Fruit fly (Drosophila melanogaster) whole organism, prepupa: ENCODE data around the gene CG1647.

Experiments used
- CG10631 ChIP-seq: fragments of 200-800 bp; sonication (Bioruptor generic); optimal IDR thresholded peaks from 2 replicates; lab custom pipeline; 2016; ENCODE audit warnings: missing biosample characterization, missing genetic modification characterization
- CG10669 ChIP-seq: fragments of 200-800 bp; sonication (Bioruptor generic); optimal IDR thresholded peaks from 3 replicates; lab custom pipeline; 2018; ENCODE audit warnings: missing biosample characterization, mild to moderate bottlenecking, missing genetic modification characterization, moderate library complexity
- CG11294 ChIP-seq: fragments of 200-800 bp; sonication (Bioruptor generic); IDR thresholded peaks from 2 replicates; pipeline ENCODE4 v1.3.6; 2022; ENCODE audit warnings: missing biosample characterization, missing genetic modification characterization
- CG11762 ChIP-seq: fragments of 200-800 bp; sonication (Bioruptor generic); optimal IDR thresholded peaks from 3 replicates; lab custom pipeline; 2016; ENCODE audit warnings: missing biosample characterization, missing genetic modification characterization; ENCODE audit not compliant: insufficient read depth
- CG11902 ChIP-seq: fragments of 200-800 bp; sonication (Bioruptor generic); optimal IDR thresholded peaks from 3 replicates; lab custom pipeline; 2016; ENCODE audit warnings: missing biosample characterization, missing genetic modification characterization
- CG15336 ChIP-seq: fragments of 200-800 bp; sonication (Bioruptor generic); IDR thresholded peaks from 2 replicates; pipeline ENCODE4 v1.3.6; 2022; ENCODE audit warnings: missing biosample characterization, missing genetic modification characterization
- CG1621 ChIP-seq: fragments of 200-800 bp; sonication (Bioruptor generic); optimal IDR thresholded peaks from 3 replicates; lab custom pipeline; 2018; ENCODE audit warnings: missing biosample characterization, mild to moderate bottlenecking, missing genetic modification characterization
- CG16779 ChIP-seq: fragments of 200-800 bp; sonication (Bioruptor generic); optimal IDR thresholded peaks from 3 replicates; lab custom pipeline; 2017; ENCODE audit warnings: missing biosample characterization, mild to moderate bottlenecking, missing genetic modification characterization
- CG3032 ChIP-seq: fragments of 200-800 bp; optimal IDR thresholded peaks from 2 replicates; lab custom pipeline; 2019; ENCODE audit warnings: missing biosample characterization, mild to moderate bottlenecking, missing genetic modification characterization, moderate library complexity
- CG31627 ChIP-seq: fragments of 200-800 bp; sonication (Bioruptor generic); optimal IDR thresholded peaks from 3 replicates; lab custom pipeline; 2016; ENCODE audit warnings: missing biosample characterization, missing genetic modification characterization
- CG32006 ChIP-seq: fragments of 200-800 bp; sonication (Bioruptor generic); optimal IDR thresholded peaks from 3 replicates; lab custom pipeline; 2017; ENCODE audit warnings: missing biosample characterization, mild to moderate bottlenecking, missing genetic modification characterization
- CG4318 ChIP-seq: fragments of 200-800 bp; sonication (Bioruptor generic); optimal IDR thresholded peaks from 3 replicates; lab custom pipeline; 2017; ENCODE audit warnings: missing biosample characterization, mild to moderate bottlenecking, missing genetic modification characterization
- CG6276 ChIP-seq: fragments of 200-800 bp; sonication (Bioruptor generic); optimal IDR thresholded peaks from 2 replicates; lab custom pipeline; 2017; ENCODE audit warnings: missing biosample characterization, mild to moderate bottlenecking, missing genetic modification characterization
- CG6854 ChIP-seq: fragments of 200-800 bp; sonication (Bioruptor generic); optimal IDR thresholded peaks from 2 replicates; lab custom pipeline; 2017; ENCODE audit warnings: missing biosample characterization, mild to moderate bottlenecking, missing genetic modification characterization
- CG8319 ChIP-seq: fragments of 200-800 bp; sonication (Bioruptor generic); optimal IDR thresholded peaks from 3 replicates; lab custom pipeline; 2016; ENCODE audit warnings: missing biosample characterization, missing genetic modification characterization
- CG9139 ChIP-seq: fragments of 200-800 bp; sonication (Bioruptor generic); optimal IDR thresholded peaks from 3 replicates; lab custom pipeline; 2017; ENCODE audit warnings: missing biosample characterization, mild to moderate bottlenecking, missing genetic modification characterization
- Eip75B ChIP-seq: fragments of 200-800 bp; sonication (Bioruptor generic); optimal IDR thresholded peaks from 3 replicates; lab custom pipeline; 2016; ENCODE audit warnings: missing biosample characterization, missing genetic modification characterization
- Eip78C ChIP-seq: fragments of 200-800 bp; sonication (Bioruptor generic); peaks from one replicate; lab custom pipeline; 2016; ENCODE audit warnings: missing biosample characterization, missing genetic modification characterization
- Eip93F ChIP-seq: fragments of 200-800 bp; sonication (Bioruptor generic); optimal IDR thresholded peaks from 2 replicates; lab custom pipeline; 2016; ENCODE audit warnings: missing biosample characterization, mild to moderate bottlenecking, missing genetic modification characterization
- Ets21C ChIP-seq: fragments of 200-800 bp; sonication (Bioruptor generic); optimal IDR thresholded peaks from 3 replicates; lab custom pipeline; 2016; ENCODE audit warnings: missing biosample characterization, missing genetic modification characterization
- Gug ChIP-seq: fragments of 200-800 bp; sonication (Bioruptor generic); IDR thresholded peaks from 2 replicates; pipeline ENCODE4 v1.3.6; 2022; ENCODE audit warnings: missing biosample characterization, missing genetic modification characterization
- Hr38 ChIP-seq: sonication (Bioruptor generic); optimal IDR thresholded peaks from 2 replicates; lab custom pipeline; 2016; ENCODE audit warnings: missing biosample characterization, missing genetic modification characterization
- Hr39 ChIP-seq: fragments of 200-800 bp; sonication (Bioruptor generic); optimal IDR thresholded peaks from 2 replicates; lab custom pipeline; 2016; ENCODE audit warnings: missing biosample characterization, missing genetic modification characterization
- Lpt ChIP-seq: fragments of 200-800 bp; sonication (Bioruptor generic); optimal IDR thresholded peaks from 3 replicates; lab custom pipeline; 2016; ENCODE audit warnings: missing biosample characterization, missing genetic modification characterization
- OdsH ChIP-seq: fragments of 200-800 bp; sonication (Bioruptor generic); optimal IDR thresholded peaks from 3 replicates; lab custom pipeline; 2016; ENCODE audit warnings: missing biosample characterization, missing genetic modification characterization
- Smox ChIP-seq: fragments of 200-800 bp; sonication (Bioruptor generic); optimal IDR thresholded peaks from 3 replicates; lab custom pipeline; 2016; ENCODE audit warnings: missing biosample characterization, missing genetic modification characterization
- Sox14 ChIP-seq: fragments of 200-800 bp; sonication (Bioruptor generic); optimal IDR thresholded peaks from 3 replicates; lab custom pipeline; 2016; ENCODE audit warnings: missing biosample characterization, missing genetic modification characterization
- achi ChIP-seq: fragments of 200-800 bp; sonication (Bioruptor generic); optimal IDR thresholded peaks from 3 replicates; lab custom pipeline; 2016; ENCODE audit warnings: missing biosample characterization, missing genetic modification characterization
- acj6 ChIP-seq: fragments of 200-800 bp; sonication (Bioruptor generic); optimal IDR thresholded peaks from 3 replicates; lab custom pipeline; 2016; ENCODE audit warnings: missing biosample characterization, missing genetic modification characterization
- dac ChIP-seq: fragments of 200-800 bp; sonication (Bioruptor generic); optimal IDR thresholded peaks from 2 replicates; lab custom pipeline; 2017; ENCODE audit warnings: missing biosample characterization, mild to moderate bottlenecking, missing genetic modification characterization
- eg ChIP-seq: fragments of 200-800 bp; sonication (Bioruptor generic); IDR thresholded peaks from 3 replicates; pipeline ENCODE4 v1.3.6; 2022; ENCODE audit warnings: missing biosample characterization, missing genetic modification characterization
- esn ChIP-seq: fragments of 200-800 bp; sonication (Bioruptor generic); optimal IDR thresholded peaks from 2 replicates; lab custom pipeline; 2016; ENCODE audit warnings: missing biosample characterization, mild to moderate bottlenecking, missing genetic modification characterization, moderate library complexity
- fd59A ChIP-seq: fragments of 200-800 bp; sonication (Bioruptor generic); optimal IDR thresholded peaks from 2 replicates; lab custom pipeline; 2017; ENCODE audit warnings: missing biosample characterization, mild to moderate bottlenecking, missing genetic modification characterization, missing genetic modification reagents
- fkh ChIP-seq: fragments of 200-800 bp; sonication (Bioruptor generic); optimal IDR thresholded peaks from 3 replicates; lab custom pipeline; 2017; ENCODE audit warnings: missing biosample characterization, mild to moderate bottlenecking, missing genetic modification characterization, moderate library complexity
- lz ChIP-seq: fragments of 200-800 bp; sonication (Bioruptor generic); optimal IDR thresholded peaks from 3 replicates; lab custom pipeline; 2016; ENCODE audit warnings: missing biosample characterization, missing genetic modification characterization
- net ChIP-seq: fragments of 200-800 bp; sonication (Bioruptor generic); optimal IDR thresholded peaks from 3 replicates; lab custom pipeline; 2016; ENCODE audit warnings: missing biosample characterization, missing genetic modification characterization
- spab ChIP-seq: fragments of 200-800 bp; sonication (Bioruptor generic); optimal IDR thresholded peaks from 2 replicates; lab custom pipeline; 2017; ENCODE audit warnings: missing biosample characterization, mild to moderate bottlenecking, missing genetic modification characterization, missing genetic modification reagents
- ss ChIP-seq, 2 experiments: fragments of 200-800 bp; sonication (Bioruptor generic); optimal IDR thresholded peaks; 2 replicates in 1 of 2; 3 replicates in 1 of 2; lab custom pipeline; 2017 to 2018; ENCODE audit warnings: mild to moderate bottlenecking in 2 of 2, missing biosample characterization in 2 of 2, missing genetic modification characterization in 2 of 2, moderate library complexity in 1 of 2
- svp ChIP-seq: fragments of 200-800 bp; sonication (Bioruptor generic); peaks from one replicate; lab custom pipeline; 2016; ENCODE audit warnings: missing biosample characterization, missing genetic modification characterization
- topi ChIP-seq: fragments of 200-800 bp; sonication (Bioruptor generic); optimal IDR thresholded peaks from 3 replicates; lab custom pipeline; 2016; ENCODE audit warnings: missing biosample characterization, missing genetic modification characterization
- vri ChIP-seq: fragments of 200-800 bp; sonication (Bioruptor generic); optimal IDR thresholded peaks from 3 replicates; lab custom pipeline; 2016; ENCODE audit warnings: missing biosample characterization, mild to moderate bottlenecking, missing genetic modification characterization

Gene CG1647

dm6 chr3R:28805164-28805563 is 14.9 kb upstream of the CG1647 start (continued):
- TF ChIP-seq fd59A (GFP tag; lab: Kevin White, UChicago), result peak; percentile 29
- TF ChIP-seq CG11294, result no peak
- TF ChIP-seq CG6854, result no peak
- TF ChIP-seq Hr38 (GFP tag; lab: Kevin White, UChicago), result no peak
- TF ChIP-seq CG32006, result peak; percentile 30
- peak; percentile 31 for TF ChIP-seq Hr39
- TF ChIP-seq CG6276 (GFP tag; lab: Kevin White, UChicago), result no peak
- no peak for TF ChIP-seq CG10631 (GFP tag; lab: Kevin White, UChicago)
- peak; percentile 9 for TF ChIP-seq OdsH
- peak; percentile 24 for TF ChIP-seq acj6
- TF ChIP-seq CG4318, result no peak
- peak; percentile 18 for TF ChIP-seq Sox14 (GFP tag; lab: Kevin White, UChicago)

- TF ChIP-seq CG6854 (no peak), fd59A (GFP tag; lab: Kevin White, UChicago) (no peak), Eip93F (GFP tag; lab: Kevin White, UChicago) (no peak), net (no peak), svp (GFP tag; lab: Kevin White, UChicago) (no peak), vri (no peak), ss (GFP tag; optimal IDR thresholded peaks at IDR 0.05; lab: Kevin White, UChicago) (no peak), eg (GFP tag; lab: Robert Waterston, UW) (no peak), CG11294 (no peak), CG8319 (GFP tag; lab: Kevin White, UChicago) (no peak), Hr38 (GFP tag; lab: Kevin White, UChicago) (no peak)
- TF ChIP-seq, all 60 proteins: peak for 0
These were observed 13.6 kb upstream of the CG1647 start, which contains the start of gene CheB98a for dm6 chr3R:28806402-28806801. TSS of gene CheB98a (plus strand) at chr3R:28806702.

- TF ChIP-seq CG31627 (GFP tag; lab: Kevin White, UChicago) (peak; percentile 13), topi (peak; percentile 1), CG6854 (no peak), lz (peak; percentile 21), Sox14 (GFP tag; lab: Kevin White, UChicago) (peak; percentile 66)
These were observed 8.9 kb upstream of the CG1647 start, which contains the start of gene wdn for dm6 chr3R:28810942-28811676. TSS of gene wdn (minus strand) at chr3R:28811337.

dm6 chr3R:28811677-28812465 is 8.2 kb upstream of the CG1647 start, which contains the start of gene Prp39:
TSS of gene Prp39 (plus strand) at chr3R:28812102.
- no peak for TF ChIP-seq ss (GFP tag; optimal IDR thresholded peaks at IDR 0.05; lab: Kevin White, UChicago)
- TF ChIP-seq CG11762 (GFP tag; lab: Kevin White, UChicago), result no peak
- no peak for TF ChIP-seq svp (GFP tag; lab: Kevin White, UChicago)
- TF ChIP-seq OdsH, result no peak
- TF ChIP-seq Sox14 (GFP tag; lab: Kevin White, UChicago), result peak; percentile 89
- peak; percentile 41 for TF ChIP-seq esn
- TF ChIP-seq Hr39, result peak; percentile 10
- no peak for TF ChIP-seq achi (GFP tag; lab: Kevin White, UChicago)
- no peak for TF ChIP-seq Ets21C (GFP tag; lab: Kevin White, UChicago)
- no peak for TF ChIP-seq Gug
- TF ChIP-seq CG6276 (GFP tag; lab: Kevin White, UChicago), result no peak
- no peak for TF ChIP-seq dac (GFP tag; lab: Kevin White, UChicago)
- TF ChIP-seq CG4318, result no peak
- TF ChIP-seq Eip93F (GFP tag; lab: Kevin White, UChicago), result no peak
- no peak for TF ChIP-seq CG11902 (GFP tag; lab: Kevin White, UChicago)
- no peak for TF ChIP-seq CG1621
- no peak for TF ChIP-seq Hr38 (GFP tag; lab: Kevin White, UChicago)
- TF ChIP-seq Eip75B (GFP tag; lab: Kevin White, UChicago), result no peak
- no peak for TF ChIP-seq spab (GFP tag; lab: Kevin White, UChicago)
- TF ChIP-seq CG3032 (tag; lab: Kevin White, UChicago), result no peak
- no peak for TF ChIP-seq net
- TF ChIP-seq CG9139 (GFP tag; lab: Kevin White, UChicago), result no peak
- no peak for TF ChIP-seq Eip78C (GFP tag; lab: Kevin White, UChicago)
- no peak for TF ChIP-seq CG15336
- TF ChIP-seq CG10669 (GFP tag; lab: Kevin White, UChicago), result no peak
- TF ChIP-seq topi, result peak; percentile 9
- no peak for TF ChIP-seq vri
- TF ChIP-seq fkh (GFP tag; lab: Kevin White, UChicago), result peak; percentile 78
- no peak for TF ChIP-seq CG6854
- no peak for TF ChIP-seq Smox (GFP tag; lab: Kevin White, UChicago)
- TF ChIP-seq CG16779 (tag; lab: Kevin White, UChicago), result no peak
- peak; percentile 22 for TF ChIP-seq acj6
- TF ChIP-seq Lpt (GFP tag; lab: Kevin White, UChicago), result no peak
- TF ChIP-seq CG31627 (GFP tag; lab: Kevin White, UChicago), result peak; percentile 1
